Worm (Caenorhabditis elegans) whole organism, L2 larva: ENCODE data around the gene B0034.1.

Source experiments
- ama-1 ChIP-seq: fragments of 150-350 bp; optimal IDR thresholded peaks from 2 replicates; lab custom pipeline; 2018; ENCODE audit warnings: inconsistent platforms
- nhr-11 ChIP-seq: fragments of 150-350 bp; optimal IDR thresholded peaks from 2 replicates; lab custom pipeline; 2014; ENCODE audit warnings: missing biosample characterization, missing genetic modification characterization
- nhr-237 ChIP-seq: fragments of 150-350 bp; optimal IDR thresholded peaks from 2 replicates; lab custom pipeline; 2014; ENCODE audit warnings: missing biosample characterization, missing genetic modification characterization
- skn-1 ChIP-seq: sonication (generic microtip); optimal IDR thresholded peaks from 2 replicates; lab custom pipeline; 2017; ENCODE audit warnings: missing biosample characterization, missing genetic modification characterization
- unc-62 ChIP-seq: fragments of 150-350 bp; optimal IDR thresholded peaks from 2 replicates; lab custom pipeline; 2014; ENCODE audit warnings: missing biosample characterization, missing genetic modification reagents, missing genetic modification characterization
- zag-1 ChIP-seq: fragments of 150-350 bp; optimal IDR thresholded peaks from 2 replicates; lab custom pipeline; 2014; ENCODE audit warnings: missing biosample characterization, missing genetic modification characterization

DNA sequence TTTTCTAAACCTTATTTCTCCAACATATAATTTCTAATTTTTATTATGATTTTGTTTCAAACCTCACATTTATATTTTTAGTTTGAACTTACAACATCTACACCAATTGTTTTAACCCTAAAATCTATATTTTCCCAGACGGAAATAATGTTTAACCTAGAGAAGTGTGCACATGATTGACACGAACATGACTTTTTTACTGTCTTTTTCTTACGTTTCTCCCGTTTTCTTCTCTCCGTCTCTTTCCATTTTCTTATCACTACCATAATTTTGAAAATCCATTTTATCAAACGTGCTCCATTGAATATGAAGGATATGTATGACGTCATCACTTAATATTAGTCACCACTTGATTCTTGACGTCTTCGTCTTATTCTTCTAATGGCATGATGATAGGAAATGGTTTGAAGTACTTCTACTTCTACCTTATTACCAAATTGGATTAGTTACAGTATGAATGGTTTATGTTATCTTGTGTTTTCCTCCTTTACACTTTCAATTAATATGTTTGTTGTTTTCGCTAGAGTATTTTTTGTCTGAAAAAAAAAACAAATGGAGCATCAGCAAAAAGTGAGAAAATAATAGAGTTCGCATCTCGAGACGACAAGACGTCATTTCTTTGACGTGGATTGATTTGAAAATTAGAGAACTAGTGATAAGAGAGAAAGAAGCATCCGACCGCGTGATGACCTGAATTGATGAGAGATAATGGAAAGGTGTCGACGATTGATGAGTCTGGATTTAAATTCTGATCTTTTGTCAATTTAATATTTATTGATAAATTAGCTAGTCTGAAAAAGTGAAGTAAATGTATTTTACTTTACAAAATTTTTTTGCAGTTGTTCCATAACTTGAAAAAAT lies 36.0 kb upstream of the B0034.1 start:
- TF ChIP-seq ama-1: no peak
- TF ChIP-seq unc-62: peak; percentile 12
- no peak for TF ChIP-seq nhr-11 (tag; lab: Kevin White, UChicago)
- TF ChIP-seq zag-1 (tag; lab: Kevin White, UChicago): no peak
- no peak for TF ChIP-seq skn-1 (tag; lab: Kevin White, UChicago)
- TF ChIP-seq nhr-237 (tag; lab: Kevin White, UChicago): no peak
